Worm (Caenorhabditis elegans) whole organism, L1 larva: ENCODE data around the gene col-124.

ENCODE experiments used
- C34B4.2 ChIP-seq: sonication (generic microtip); optimal IDR thresholded peaks from 2 replicates; lab custom pipeline; 2017; ENCODE audit warnings: mild to moderate bottlenecking, missing genetic modification characterization, missing compliant biosample characterization
- blmp-1 ChIP-seq: fragments of 150-350 bp; optimal IDR thresholded peaks from 2 replicates; lab custom pipeline; 2014; ENCODE audit warnings: missing biosample characterization, missing genetic modification characterization
- ceh-8 ChIP-seq: fragments of 200-800 bp; sonication (Bioruptor generic); optimal IDR thresholded peaks from 2 replicates; lab custom pipeline; 2018; ENCODE audit warnings: mild to moderate bottlenecking, missing genetic modification characterization, moderate library complexity, missing compliant biosample characterization
- ceh-90 ChIP-seq: sonication (generic microtip); optimal IDR thresholded peaks from 2 replicates; lab custom pipeline; 2016; ENCODE audit warnings: missing genetic modification characterization, missing compliant biosample characterization
- ces-1 ChIP-seq: fragments of 150-350 bp; optimal IDR thresholded peaks from 2 replicates; lab custom pipeline; 2014; ENCODE audit warnings: missing biosample characterization, missing genetic modification reagents, missing genetic modification characterization
- dpl-1 ChIP-seq, 3 experiments: fragments of 150-350 bp in 2 of 3; sonication (generic microtip) in 1 of 3; optimal IDR thresholded peaks; 2 replicates each; lab custom pipeline; 2014 to 2017; ENCODE audit warnings: missing biosample characterization in 3 of 3, missing genetic modification characterization in 3 of 3, missing genetic modification reagents in 3 of 3
- dsc-1 ChIP-seq: sonication (generic microtip); optimal IDR thresholded peaks from 2 replicates; lab custom pipeline; 2016; ENCODE audit warnings: mild to moderate bottlenecking, missing genetic modification characterization, missing compliant biosample characterization
- elt-2 ChIP-seq: sonication (generic microtip); optimal IDR thresholded peaks from 2 replicates; lab custom pipeline; 2016; ENCODE audit warnings: missing genetic modification characterization, mild to moderate bottlenecking, inconsistent platforms, missing compliant biosample characterization, missing genetic modification reagents
- elt-3 ChIP-seq, 6 experiments: fragments of 150-350 bp in 1 of 6; sonication (generic microtip); optimal IDR thresholded peaks; 2 replicates each; lab custom pipeline; 2017 to 2018; ENCODE audit warnings: missing biosample characterization in 6 of 6, missing genetic modification characterization in 6 of 6, inconsistent platforms in 1 of 6
- fkh-4 ChIP-seq: sonication (generic microtip); optimal IDR thresholded peaks from 2 replicates; lab custom pipeline; 2016; ENCODE audit warnings: missing compliant biosample characterization, missing genetic modification characterization, borderline replicate concordance
- fos-1 ChIP-seq: fragments of 150-350 bp; optimal IDR thresholded peaks from 2 replicates; lab custom pipeline; 2014; ENCODE audit warnings: missing biosample characterization, missing genetic modification characterization
- hlh-17 ChIP-seq: fragments of 200-800 bp; sonication (Bioruptor generic); optimal IDR thresholded peaks from 2 replicates; lab custom pipeline; 2018; ENCODE audit warnings: missing genetic modification characterization, mild to moderate bottlenecking, missing compliant biosample characterization, moderate library complexity, borderline replicate concordance
- isw-1 ChIP-seq: fragments of 200-800 bp; sonication (Bioruptor generic); IDR thresholded peaks from 2 replicates; pipeline ENCODE4 v1.3.6; 2022; ENCODE audit warnings: missing genetic modification characterization, missing compliant biosample characterization
- lin-13 ChIP-seq: fragments of 150-350 bp; optimal IDR thresholded peaks from 2 replicates; lab custom pipeline; 2014; ENCODE audit warnings: missing biosample characterization, missing genetic modification reagents, missing genetic modification characterization
- lin-15B ChIP-seq: fragments of 150-350 bp; sonication (generic microtip); optimal IDR thresholded peaks from 3 replicates; lab custom pipeline; 2014; ENCODE audit warnings: missing biosample characterization, missing genetic modification characterization
- lsy-2 ChIP-seq, 2 experiments: fragments of 150-350 bp; optimal IDR thresholded peaks; 2 replicates each; lab custom pipeline; 2014; ENCODE audit warnings: missing biosample characterization in 2 of 2, missing genetic modification characterization in 2 of 2
- mef-2 ChIP-seq: fragments of 150-350 bp; optimal IDR thresholded peaks from 2 replicates; lab custom pipeline; 2014; ENCODE audit warnings: missing biosample characterization, missing genetic modification characterization
- mep-1 ChIP-seq: fragments of 150-350 bp; optimal IDR thresholded peaks from 2 replicates; lab custom pipeline; 2014; ENCODE audit warnings: missing biosample characterization, missing genetic modification characterization
- nhr-11 ChIP-seq: fragments of 150-350 bp; optimal IDR thresholded peaks from 2 replicates; lab custom pipeline; 2014; ENCODE audit warnings: missing biosample characterization, missing genetic modification characterization
- nhr-20 ChIP-seq: sonication (generic microtip); optimal IDR thresholded peaks from 2 replicates; lab custom pipeline; 2016; ENCODE audit warnings: mild to moderate bottlenecking, missing genetic modification characterization, missing compliant biosample characterization
- nhr-237 ChIP-seq: fragments of 150-350 bp; optimal IDR thresholded peaks from 2 replicates; lab custom pipeline; 2014; ENCODE audit warnings: missing biosample characterization, missing genetic modification characterization
- nhr-28 ChIP-seq: fragments of 150-350 bp; optimal IDR thresholded peaks from 2 replicates; lab custom pipeline; 2014; ENCODE audit warnings: missing biosample characterization, missing genetic modification characterization
- nhr-84 ChIP-seq: sonication (generic microtip); optimal IDR thresholded peaks from 2 replicates; lab custom pipeline; 2017; ENCODE audit warnings: missing biosample characterization, missing genetic modification characterization
- nhr-85 ChIP-seq: sonication (generic microtip); peaks from one replicate; lab custom pipeline; 2016; ENCODE audit warnings: missing genetic modification characterization, inconsistent platforms, missing compliant biosample characterization
- skn-1 ChIP-seq: fragments of 150-350 bp; optimal IDR thresholded peaks from 2 replicates; lab custom pipeline; 2014; ENCODE audit warnings: missing biosample characterization, missing genetic modification characterization
- snpc-4 ChIP-seq: fragments of 150-350 bp; optimal IDR thresholded peaks from 2 replicates; lab custom pipeline; 2014; ENCODE audit warnings: missing biosample characterization, missing genetic modification characterization
- sox-4 ChIP-seq: sonication (generic microtip); optimal IDR thresholded peaks from 2 replicates; lab custom pipeline; 2016; ENCODE audit warnings: missing genetic modification characterization, missing compliant biosample characterization
- sup-37 ChIP-seq: fragments of 200-800 bp; sonication (Bioruptor generic); optimal IDR thresholded peaks from 2 replicates; lab custom pipeline; 2018; ENCODE audit warnings: mild to moderate bottlenecking, missing genetic modification characterization, missing compliant biosample characterization
- swsn-7 ChIP-seq: sonication (generic microtip); optimal IDR thresholded peaks from 2 replicates; lab custom pipeline; 2016; ENCODE audit warnings: missing genetic modification characterization, missing compliant biosample characterization
- tbx-2 ChIP-seq: sonication (generic microtip); optimal IDR thresholded peaks from 2 replicates; lab custom pipeline; 2016; ENCODE audit warnings: missing genetic modification characterization, missing compliant biosample characterization
- unc-130 ChIP-seq: fragments of 150-350 bp; optimal IDR thresholded peaks from 2 replicates; lab custom pipeline; 2017; ENCODE audit warnings: missing biosample characterization, missing genetic modification characterization, inconsistent platforms
- unc-30 ChIP-seq: sonication (generic microtip); optimal IDR thresholded peaks from 2 replicates; lab custom pipeline; 2017; ENCODE audit warnings: missing biosample characterization, missing genetic modification characterization
- zag-1 ChIP-seq: fragments of 150-350 bp; optimal IDR thresholded peaks from 2 replicates; lab custom pipeline; 2014; ENCODE audit warnings: missing biosample characterization, missing genetic modification characterization

col-124 gene

ce11 chrIV:10222122-10222589 lies 5.9 kb downstream of the col-124 start, which contains the start of gene C24F3.2 (continued):
- peak; percentile 11 for TF ChIP-seq lin-13
- TF ChIP-seq ceh-8 (GFP tag; lab: Kevin White, UChicago): no peak
- peak; percentile 42 for TF ChIP-seq unc-130 (tag; lab: Kevin White, UChicago)
- TF ChIP-seq sox-4 (tag; lab: Kevin White, UChicago): no peak
- TF ChIP-seq blmp-1 (tag; lab: Kevin White, UChicago): peak; percentile 71
- TF ChIP-seq lsy-2 (tag; optimal IDR thresholded peaks at IDR 0.05; lab: Kevin White, UChicago): peak; percentile 92 to 97
- peak; percentile 59 for TF ChIP-seq dsc-1 (tag; lab: Kevin White, UChicago)
- TF ChIP-seq nhr-237 (tag; lab: Kevin White, UChicago): no peak
- TF ChIP-seq nhr-84: no peak
- TF ChIP-seq nhr-85 (tag; lab: Kevin White, UChicago): peak; percentile 94
- peak; percentile 15 for TF ChIP-seq snpc-4 (tag; lab: Kevin White, UChicago)
- TF ChIP-seq nhr-11 (tag; lab: Kevin White, UChicago): no peak
- TF ChIP-seq ces-1 (GFP tag; lab: Kevin White, UChicago): no peak
- TF ChIP-seq swsn-7 (tag; lab: Kevin White, UChicago): peak; percentile 67
- TF ChIP-seq C34B4.2: no peak
- no peak for TF ChIP-seq zag-1 (tag; lab: Kevin White, UChicago)

- no peak for TF ChIP-seq hlh-17 (GFP tag; lab: Kevin White, UChicago)
- no peak for TF ChIP-seq isw-1 (GFP tag; lab: Robert Waterston, UW)
- no peak for TF ChIP-seq skn-1 (tag; lab: Kevin White, UChicago)
- no peak for TF ChIP-seq nhr-85 (tag; lab: Kevin White, UChicago)
- no peak for TF ChIP-seq lin-15B (tag; lab: Kevin White, UChicago)
- TF ChIP-seq ceh-90 (tag; lab: Kevin White, UChicago): no peak
- TF ChIP-seq unc-30 (tag; lab: Kevin White, UChicago): no peak
- no peak for TF ChIP-seq tbx-2 (tag; lab: Kevin White, UChicago)
These were observed 7.5 kb downstream of the col-124 start, which contains the start of gene nas-12 for ce11 chrIV:10223723-10224122. TSS of gene nas-12 (plus strand) at chrIV:10224023.

ce11 chrIV:10227534-10227933 lies 11.3 kb downstream of the col-124 start, which contains the start of gene F01G10.6:
TSS of gene F01G10.6 (minus strand) at chrIV:10227634.
- TF ChIP-seq dpl-1 (GFP tag; optimal IDR thresholded peaks at IDR 0.05; lab: Kevin White, UChicago) (no peak), nhr-20 (tag; lab: Kevin White, UChicago) (no peak)
- TF ChIP-seq, all 84 proteins: peak for 0

ce11 chrIV:10230971-10231370 lies 14.7 kb downstream of the col-124 start, which contains the start of gene F01G10.5:
TSS of gene F01G10.5 (minus strand) at chrIV:10231071.
- no peak for TF ChIP-seq tbx-2 (tag; lab: Kevin White, UChicago)
- no peak for TF ChIP-seq ceh-90 (tag; lab: Kevin White, UChicago)
- TF ChIP-seq sup-37 (GFP tag; lab: Kevin White, UChicago): no peak
- no peak for TF ChIP-seq fos-1

- no peak for TF ChIP-seq elt-2 (tag; lab: Kevin White, UChicago)
- no peak for TF ChIP-seq zag-1 (tag; lab: Kevin White, UChicago)
- no peak for TF ChIP-seq nhr-28 (tag; lab: Kevin White, UChicago)
- TF ChIP-seq mef-2 (tag; lab: Kevin White, UChicago): no peak
- TF ChIP-seq sup-37 (GFP tag; lab: Kevin White, UChicago): no peak
- no peak for TF ChIP-seq fkh-4 (tag; lab: Kevin White, UChicago)
- TF ChIP-seq mep-1: no peak
- no peak for TF ChIP-seq elt-3 (tag; optimal IDR thresholded peaks at IDR 0.05; lab: Kevin White, UChicago)
These were observed 16.2 kb downstream of the col-124 start, which contains the start of gene F01G10.4 for ce11 chrIV:10232456-10232855. TSS of gene F01G10.4 (minus strand) at chrIV:10232556.
